Fruit fly (Drosophila melanogaster): Measurements from ENCODE around the gene Prosbeta3.

The Prosbeta3 gene

DNA sequence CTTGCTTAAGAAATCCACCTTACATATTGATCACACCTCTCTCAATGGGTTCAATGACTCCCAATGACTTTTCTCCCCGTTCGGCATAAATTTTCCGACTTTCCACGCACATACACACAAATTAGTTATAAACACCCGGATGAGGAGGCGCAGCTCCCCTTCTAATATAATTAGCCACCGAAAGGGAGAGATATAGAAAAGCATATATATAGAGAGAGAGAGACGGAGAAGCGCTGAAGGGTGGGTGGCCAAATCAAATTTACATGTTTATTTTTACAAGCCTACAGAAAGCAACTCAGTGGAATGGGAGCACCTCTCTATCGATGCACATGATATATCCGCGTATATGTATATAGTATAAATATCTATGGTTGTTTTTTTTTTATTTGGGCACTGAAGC is 22.7 kb upstream of the Prosbeta3 start (continued):
- TF ChIP-seq br (optimal IDR thresholded peaks at IDR 0.05) (no peak), psq (GFP tag; optimal IDR thresholded peaks at IDR 0.05) (no peak), sr (GFP tag; IDR thresholded peaks at IDR 0.05) (peak; percentile 83), CG12769 (tag; optimal IDR thresholded peaks at IDR 0.05) (peak; percentile 72), trh (GFP tag; optimal IDR thresholded peaks at IDR 0.05) (no peak), CG16779 (GFP tag; IDR thresholded peaks at IDR 0.05) (no peak), HLH3B (GFP tag; IDR thresholded peaks at IDR 0.05) (no peak), CG10959 (GFP tag; IDR thresholded peaks at IDR 0.05) (no peak), bab2 (GFP tag; optimal IDR thresholded peaks at IDR 0.05) (no peak), CG3995 (GFP tag; optimal IDR thresholded peaks at IDR 0.05) (no peak), CG18764 (GFP tag; optimal IDR thresholded peaks at IDR 0.05) (no peak), CG42726 (GFP tag; IDR thresholded peaks at IDR 0.05; ENCODE audit: partially characterized antibody) (no peak), eve (GFP tag; optimal IDR thresholded peaks at IDR 0.05) (no peak), CG7357 (GFP tag; IDR thresholded peaks at IDR 0.05) (no peak), CG12155 (GFP tag; optimal IDR thresholded peaks at IDR 0.05) (no peak), da (GFP tag; optimal IDR thresholded peaks at IDR 0.05) (no peak), Jarid2 (GFP tag; optimal IDR thresholded peaks at IDR 0.05) (no peak), CG17568 (GFP tag; optimal IDR thresholded peaks at IDR 0.05) (no peak), chinmo (GFP tag; IDR thresholded peaks at IDR 0.05; ENCODE audit: partially characterized antibody) (0 out of 4 replicates have a peak, but pooled peaks have one; percentile 40), kah (GFP tag; optimal IDR thresholded peaks at IDR 0.05) (peak; percentile 27), CG7987 (GFP tag; optimal IDR thresholded peaks at IDR 0.05) (no peak), Elba2 (GFP tag; optimal IDR thresholded peaks at IDR 0.05) (no peak), Abd-B (GFP tag; optimal IDR thresholded peaks at IDR 0.05) (no peak), chif (GFP tag; optimal IDR thresholded peaks at IDR 0.05) (no peak), CG2875 (GFP tag; optimal IDR thresholded peaks at IDR 0.05) (no peak), CG14667 (GFP tag; IDR thresholded peaks at IDR 0.05) (no peak), CG10565 (GFP tag; optimal IDR thresholded peaks at IDR 0.05) (no peak), ato (GFP tag; IDR thresholded peaks at IDR 0.05; ENCODE audit: partially characterized antibody) (no peak), CG13424 (tag; optimal IDR thresholded peaks at IDR 0.05) (no peak), CG1832 (GFP tag; optimal IDR thresholded peaks at IDR 0.05) (no peak), Kr (GFP tag; optimal IDR thresholded peaks at IDR 0.05) (peak; percentile 14), CG4820 (GFP tag; optimal IDR thresholded peaks at IDR 0.05) (no peak), CkIIα-i1 (GFP tag; IDR thresholded peaks at IDR 0.05) (no peak), CG13775 (GFP tag; optimal IDR thresholded peaks at IDR 0.05) (no peak), CG3281 (GFP tag; optimal IDR thresholded peaks at IDR 0.05) (no peak), CG6791 (GFP tag; IDR thresholded peaks at IDR 0.05; ENCODE audit: partially characterized antibody) (no peak), stwl (tag; optimal IDR thresholded peaks at IDR 0.05) (no peak), Med (GFP tag) (peak; percentile 45), gem (tag; optimal IDR thresholded peaks at IDR 0.05) (no peak), pros (GFP tag; optimal IDR thresholded peaks at IDR 0.05) (peak; percentile 58), chm (GFP tag; IDR thresholded peaks at IDR 0.05) (0 out of 2 replicates have a peak, but pooled peaks have one; percentile 29), ham (GFP tag; IDR thresholded peaks at IDR 0.05) (no peak), CG31365 (tag; optimal IDR thresholded peaks at IDR 0.05) (no peak), CG6175 (GFP tag; IDR thresholded peaks at IDR 0.05) (no peak), gsb-n (tag; optimal IDR thresholded peaks at IDR 0.05) (peak; percentile 17), Asciz (GFP tag; optimal IDR thresholded peaks at IDR 0.05) (no peak), seq (GFP tag; IDR thresholded peaks at IDR 0.05) (no peak), CG32772 (GFP tag; IDR thresholded peaks at IDR 0.05) (0 out of 2 replicates have a peak, but pooled peaks have one; percentile 13), gfzf (GFP tag; optimal IDR thresholded peaks at IDR 0.05) (no peak), Hsf (GFP tag; optimal IDR thresholded peaks at IDR 0.05) (no peak), CG2889 (GFP tag; IDR thresholded peaks at IDR 0.05) (no peak), Hmx (GFP tag; optimal IDR thresholded peaks at IDR 0.05) (no peak)

Measured in whole organism, embryonic.